Worm (Caenorhabditis elegans): ENCODE results near the gene cgt-1.

The cgt-1 gene

ce11 chrV:15890115-15890514 lies 1.5 kb upstream of the cgt-1 start:
- no peak for TF ChIP-seq flh-1 (GFP tag; optimal IDR thresholded peaks at IDR 0.05)
- no peak for TF ChIP-seq elt-3 (tag; optimal IDR thresholded peaks at IDR 0.05)
- TF ChIP-seq mls-2 (tag; optimal IDR thresholded peaks at IDR 0.05) = no peak
- TF ChIP-seq zip-8 (tag; optimal IDR thresholded peaks at IDR 0.05) = no peak
- no peak for TF ChIP-seq ceh-43 (GFP tag; optimal IDR thresholded peaks at IDR 0.05)
- TF ChIP-seq unc-62 (GFP tag; optimal IDR thresholded peaks at IDR 0.05) = no peak
- no peak for TF ChIP-seq mab-5 (tag; optimal IDR thresholded peaks at IDR 0.05)

DNA sequence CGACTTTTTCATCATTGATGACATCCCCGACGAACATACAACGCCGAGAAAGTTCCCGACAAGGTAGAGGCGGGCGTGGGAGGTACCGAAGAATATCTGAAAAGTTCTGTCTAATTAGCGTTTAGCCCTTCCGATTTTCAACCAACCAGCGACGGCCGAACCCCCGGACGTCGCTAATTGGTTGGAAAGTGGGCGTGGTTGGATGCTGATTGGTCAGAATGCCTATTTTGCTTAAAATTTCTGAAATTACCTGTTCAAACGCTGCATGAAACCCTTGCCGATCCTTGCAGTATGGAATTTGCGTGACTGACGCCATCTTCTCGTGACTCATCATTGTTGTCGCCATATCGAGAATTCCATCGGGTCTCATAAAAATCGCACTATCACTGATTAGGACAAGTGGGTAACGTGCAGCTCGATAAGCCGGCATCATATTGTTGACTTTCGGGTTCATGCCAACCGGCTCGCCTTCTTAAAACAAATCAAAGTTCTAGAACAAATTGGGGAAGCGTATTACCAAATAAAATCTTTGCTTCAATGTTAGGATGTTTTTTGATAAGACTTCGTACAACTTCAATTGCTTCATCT lies 849 bp downstream of the cgt-1 start:
- no peak for TF ChIP-seq cnd-1 (tag; optimal IDR thresholded peaks at IDR 0.05)
- TF ChIP-seq unc-62 (GFP tag; optimal IDR thresholded peaks at IDR 0.05) = no peak
- no peak for TF ChIP-seq unc-120 (tag; optimal IDR thresholded peaks at IDR 0.05; ENCODE audit: poor library complexity, severe bottlenecking)
- no peak for TF ChIP-seq ceh-39 (tag; optimal IDR thresholded peaks at IDR 0.05)
- TF ChIP-seq elt-1 (tag; optimal IDR thresholded peaks at IDR 0.05; ENCODE audit: borderline replicate concordance, insufficient read depth) = no peak
- no peak for TF ChIP-seq elt-3 (tag; optimal IDR thresholded peaks at IDR 0.05)
- TF ChIP-seq mep-1 (tag; optimal IDR thresholded peaks at IDR 0.05) = no peak
- no peak for TF ChIP-seq sem-2 (GFP tag; optimal IDR thresholded peaks at IDR 0.05)
- no peak for TF ChIP-seq tbx-8 (GFP tag; optimal IDR thresholded peaks at IDR 0.05)
- TF ChIP-seq ces-1 (GFP tag; optimal IDR thresholded peaks at IDR 0.05) = no peak
- TF ChIP-seq blmp-1 (tag; optimal IDR thresholded peaks at IDR 0.05) = no peak
- TF ChIP-seq nhr-2 (tag; optimal IDR thresholded peaks at IDR 0.05) = no peak
- TF ChIP-seq hlh-1 (tag; optimal IDR thresholded peaks at IDR 0.05) = no peak
- TF ChIP-seq pha-4 (tag; optimal IDR thresholded peaks at IDR 0.05) = no peak

DNA sequence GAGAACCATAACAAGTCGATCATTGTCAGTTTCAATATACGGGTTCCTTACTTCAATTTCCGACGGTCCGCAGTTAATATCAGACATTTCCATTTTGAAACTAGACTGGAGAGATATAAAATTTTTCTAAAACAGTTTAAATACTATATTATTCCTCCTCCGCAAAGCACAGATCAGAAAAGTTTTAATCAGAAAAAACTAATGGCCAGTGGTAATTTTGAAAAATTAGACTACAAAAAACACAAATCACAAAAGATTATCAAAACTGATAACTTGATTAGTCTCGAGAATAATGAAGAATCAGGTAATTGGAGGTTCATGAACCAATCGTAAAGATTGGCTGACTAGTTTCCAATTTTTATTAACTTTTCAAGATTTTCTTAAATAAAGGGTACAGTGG lies 2.7 kb downstream of the cgt-1 start, which contains the start of gene T06C12.9:
Gene T06C12.9 (minus strand): TSS at position 101 of the 400 bp plus-strand sequence.
- no peak for TF ChIP-seq cnd-1 (tag; optimal IDR thresholded peaks at IDR 0.05)
- no peak for TF ChIP-seq flh-1 (GFP tag; optimal IDR thresholded peaks at IDR 0.05)
- TF ChIP-seq tbx-8 (GFP tag; optimal IDR thresholded peaks at IDR 0.05) = no peak
- no peak for TF ChIP-seq sptf-1 (tag; optimal IDR thresholded peaks at IDR 0.05)
- no peak for TF ChIP-seq mep-1 (tag; optimal IDR thresholded peaks at IDR 0.05)
- TF ChIP-seq nhr-12 (tag; optimal IDR thresholded peaks at IDR 0.05) = no peak
- TF ChIP-seq blmp-1 (tag; optimal IDR thresholded peaks at IDR 0.05) = no peak

- no peak for TF ChIP-seq pha-4 (tag; optimal IDR thresholded peaks at IDR 0.05)
Measured at ce11 chrV:15884698-15885097, 4.0 kb downstream of the cgt-1 start, which contains the start of gene oac-42. oac-42 (minus strand) TSS chrV:15884798.

ce11 chrV:15880705-15881104 lies 7.9 kb downstream of the cgt-1 start:
- TF ChIP-seq nhr-237 (tag; optimal IDR thresholded peaks at IDR 0.05) (peak; percentile 57), ces-1 (GFP tag; optimal IDR thresholded peaks at IDR 0.05) (no peak)

DNA sequence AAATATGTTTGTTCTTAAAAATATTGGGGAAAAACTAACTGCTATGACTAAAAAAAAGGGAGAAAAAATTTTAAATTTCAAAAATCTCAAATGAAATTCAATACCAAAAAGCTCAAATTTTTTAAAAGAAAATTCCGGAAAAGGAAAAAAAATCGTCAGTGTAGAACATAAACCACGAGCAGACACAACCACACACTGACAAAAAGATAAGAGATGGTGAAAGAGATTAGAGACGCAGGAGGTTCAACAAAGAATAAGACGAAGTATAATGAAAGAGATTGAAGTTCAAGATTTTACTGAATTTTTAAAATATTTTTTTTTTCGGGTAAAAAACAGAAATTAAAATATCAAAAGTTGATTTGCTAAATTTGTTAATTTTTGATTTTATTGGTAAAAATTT lies 8.6 kb downstream of the cgt-1 start:
- no peak for TF ChIP-seq ham-2 (GFP tag; optimal IDR thresholded peaks at IDR 0.05)
- TF ChIP-seq lin-32 (GFP tag; optimal IDR thresholded peaks at IDR 0.05) = no peak
- TF ChIP-seq nhr-12 (tag; optimal IDR thresholded peaks at IDR 0.05) = no peak
- no peak for TF ChIP-seq mls-2 (tag; optimal IDR thresholded peaks at IDR 0.05)
- no peak for TF ChIP-seq drap-1 (GFP tag; optimal IDR thresholded peaks at IDR 0.05)
- TF ChIP-seq nhr-28 (tag; optimal IDR thresholded peaks at IDR 0.05) = no peak
- TF ChIP-seq sem-2 (GFP tag; optimal IDR thresholded peaks at IDR 0.05) = no peak
- TF ChIP-seq unc-120 (tag; optimal IDR thresholded peaks at IDR 0.05; ENCODE audit: poor library complexity, severe bottlenecking) = no peak
- TF ChIP-seq ces-1 (GFP tag; optimal IDR thresholded peaks at IDR 0.05) = no peak
- no peak for TF ChIP-seq bed-3 (GFP tag; optimal IDR thresholded peaks at IDR 0.05)
- no peak for TF ChIP-seq mab-5 (tag; optimal IDR thresholded peaks at IDR 0.05)
- no peak for TF ChIP-seq tbx-8 (GFP tag; optimal IDR thresholded peaks at IDR 0.05)
- TF ChIP-seq nhr-237 (tag; optimal IDR thresholded peaks at IDR 0.05) = no peak
- no peak for TF ChIP-seq blmp-1 (tag; optimal IDR thresholded peaks at IDR 0.05)
- no peak for TF ChIP-seq M03D4.4 (tag; optimal IDR thresholded peaks at IDR 0.05)
- TF ChIP-seq elt-3 (tag; optimal IDR thresholded peaks at IDR 0.05) = no peak
- no peak for TF ChIP-seq cnd-1 (tag; optimal IDR thresholded peaks at IDR 0.05)
- no peak for TF ChIP-seq pha-4 (tag; optimal IDR thresholded peaks at IDR 0.05)
- no peak for TF ChIP-seq hlh-1 (tag; optimal IDR thresholded peaks at IDR 0.05)
